Worm (Caenorhabditis elegans): ENCODE data around the gene F59A7.7.

DNA sequence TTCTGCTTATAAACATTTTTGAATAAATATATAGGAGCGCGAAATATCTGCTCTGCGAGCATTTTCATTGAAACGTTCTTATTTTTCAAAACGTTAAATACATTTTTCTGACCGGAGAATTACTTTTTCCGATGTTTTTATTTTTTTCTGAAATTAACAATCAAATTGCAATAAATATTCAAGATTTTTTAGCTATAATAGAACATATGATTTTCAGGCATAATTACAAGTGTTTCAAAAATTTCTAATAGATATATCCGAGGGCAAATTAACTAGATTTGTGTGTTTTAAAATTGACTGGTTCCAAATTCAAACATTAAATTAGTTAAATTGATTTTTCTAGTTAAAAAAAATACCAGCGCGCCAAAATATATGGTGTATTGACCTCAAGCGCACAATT lies 32.9 kb upstream of the F59A7.7 start, which contains the start of gene T08B1.4:
- TF ChIP-seq elt-3 (tag; optimal IDR thresholded peaks at IDR 0.05) (no peak), ztf-11 (tag; optimal IDR thresholded peaks at IDR 0.05) (no peak), M03D4.4 (tag; optimal IDR thresholded peaks at IDR 0.05) (no peak), lsy-2 (tag; optimal IDR thresholded peaks at IDR 0.05) (no peak), unc-62 (GFP tag; optimal IDR thresholded peaks at IDR 0.05) (no peak), nhr-28 (tag; optimal IDR thresholded peaks at IDR 0.05) (no peak), nhr-12 (tag; optimal IDR thresholded peaks at IDR 0.05) (no peak), pha-4 (tag; optimal IDR thresholded peaks at IDR 0.05) (no peak), lin-13 (tag; optimal IDR thresholded peaks at IDR 0.05) (no peak), ceh-39 (tag; optimal IDR thresholded peaks at IDR 0.05) (no peak), unc-39 (tag; optimal IDR thresholded peaks at IDR 0.05) (no peak), flh-1 (GFP tag; optimal IDR thresholded peaks at IDR 0.05) (no peak), mab-5 (tag; optimal IDR thresholded peaks at IDR 0.05) (no peak)

Measured in whole organism, mixed stage, embryonic.